Fruit fly (Drosophila melanogaster): ENCODE results near the gene CG7860.

The CG7860 gene

dm6 chrX:15568983-15569370 is at the start of gene CG7860:
Gene CG7860 (plus strand): TSS chrX:15568993.
- TF ChIP-seq noc (tag; optimal IDR thresholded peaks at IDR 0.05), result no peak

- TF ChIP-seq noc (tag; optimal IDR thresholded peaks at IDR 0.05), result no peak
Measured at dm6 chrX:15522426-15523153, 46.2 kb upstream of the CG7860 start.

- TF ChIP-seq noc (tag; optimal IDR thresholded peaks at IDR 0.05), result peak; percentile 40
Measured at dm6 chrX:15529197-15529596, 39.6 kb upstream of the CG7860 start.

- TF ChIP-seq noc (tag; optimal IDR thresholded peaks at IDR 0.05), result no peak
Measured at dm6 chrX:15529958-15530357, 38.8 kb upstream of the CG7860 start.

dm6 chrX:15530369-15530768 is 38.4 kb upstream of the CG7860 start:
- TF ChIP-seq noc (tag; optimal IDR thresholded peaks at IDR 0.05), result peak; percentile 37

DNA sequence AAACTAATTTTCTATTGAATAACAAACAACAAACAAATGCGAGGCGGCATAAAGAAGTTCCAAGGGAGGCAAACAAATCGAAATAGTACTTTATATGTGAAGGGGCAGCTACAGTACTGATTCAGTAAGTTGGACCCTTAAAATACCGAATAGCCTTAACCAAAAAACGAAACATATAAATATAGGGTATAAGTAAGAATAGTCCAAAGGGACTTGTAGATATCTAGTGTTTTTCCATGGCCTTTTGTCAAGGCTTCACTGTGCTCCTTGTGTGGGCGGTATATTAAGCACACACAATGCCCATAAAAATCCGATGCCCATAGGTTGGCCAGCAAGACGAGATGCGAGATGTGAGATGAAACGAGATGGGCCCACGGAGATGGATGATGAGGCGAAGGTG is 36.7 kb upstream of the CG7860 start:
- no peak for TF ChIP-seq noc (tag; optimal IDR thresholded peaks at IDR 0.05)

- no peak for TF ChIP-seq noc (tag; optimal IDR thresholded peaks at IDR 0.05)
Measured at dm6 chrX:15539856-15540488, 28.8 kb upstream of the CG7860 start.

dm6 chrX:15543479-15544044 is 25.2 kb upstream of the CG7860 start:
- no peak for TF ChIP-seq noc (tag; optimal IDR thresholded peaks at IDR 0.05)

DNA sequence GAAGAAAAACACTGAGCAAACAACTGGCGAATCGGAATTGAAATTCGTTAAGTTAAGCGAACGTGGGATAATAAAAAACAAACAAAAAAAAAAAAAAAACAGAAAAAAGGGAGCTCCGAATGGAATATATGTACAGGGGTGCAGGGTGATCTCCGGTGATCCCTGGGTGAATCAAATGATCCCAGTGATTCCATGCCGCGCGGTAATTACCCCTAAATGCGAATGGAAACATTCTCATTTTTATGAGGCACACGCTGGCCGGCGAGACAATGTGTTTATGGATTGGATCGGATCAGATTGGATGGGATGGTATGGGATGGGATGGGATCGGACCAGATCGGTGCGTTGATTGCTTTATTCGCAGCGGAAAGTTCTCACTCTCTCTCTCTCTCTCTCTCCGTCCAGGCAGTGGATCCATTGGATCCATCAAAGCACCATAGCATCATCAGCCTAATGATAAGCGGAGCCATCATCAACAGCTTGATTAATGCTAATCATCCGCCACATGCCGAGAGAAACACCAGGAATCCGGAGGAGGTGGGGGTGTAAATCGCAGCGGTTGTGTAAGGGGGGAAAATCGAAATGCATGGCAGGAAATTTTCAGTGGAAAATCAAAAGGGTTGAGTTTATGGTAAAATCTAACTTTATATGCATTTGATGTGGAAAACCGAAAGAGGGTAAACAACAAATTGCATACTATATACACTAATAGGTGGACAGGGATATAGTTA is 23.2 kb upstream of the CG7860 start:
- TF ChIP-seq noc (tag; optimal IDR thresholded peaks at IDR 0.05), result no peak

DNA sequence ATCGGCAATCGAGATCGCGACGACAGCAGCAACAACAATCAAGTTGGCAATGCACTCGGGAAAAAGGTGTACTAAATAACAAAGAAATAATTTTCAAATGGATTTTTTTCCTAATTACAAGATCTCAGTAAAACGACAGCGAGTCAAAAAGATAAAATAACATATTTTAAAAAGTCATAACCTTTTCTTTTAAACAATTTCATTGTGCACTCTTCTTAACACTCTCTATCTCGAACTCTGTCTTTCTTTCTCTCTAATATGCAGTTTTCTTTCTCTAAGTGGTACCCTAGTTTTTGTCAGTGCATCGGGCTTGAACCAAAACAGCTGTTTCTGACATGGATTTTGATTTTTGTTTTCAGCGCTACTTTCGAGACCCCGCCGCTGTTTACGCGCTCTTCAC is 19.7 kb upstream of the CG7860 start:
- peak; percentile 65 for TF ChIP-seq noc (tag; optimal IDR thresholded peaks at IDR 0.05)

DNA sequence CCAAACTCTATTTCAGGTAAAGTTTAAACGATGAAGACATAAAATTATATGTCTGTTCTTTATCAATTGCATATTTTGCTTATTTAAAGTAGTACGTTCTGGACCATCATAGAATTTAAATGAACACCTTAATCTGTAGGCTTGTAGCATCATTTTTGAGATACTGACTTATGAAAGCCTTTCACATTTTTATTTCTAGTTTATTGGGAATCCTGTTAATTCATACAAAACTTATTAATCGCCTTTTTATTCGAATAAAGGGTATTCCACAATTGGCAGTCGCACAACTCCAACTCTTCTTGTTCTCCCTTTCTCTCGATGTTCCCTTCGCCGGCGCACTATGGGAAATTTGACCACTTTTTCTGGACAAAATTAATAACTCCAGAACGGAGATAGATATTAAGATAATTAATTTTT is 16.3 kb upstream of the CG7860 start:
- no peak for TF ChIP-seq noc (tag; optimal IDR thresholded peaks at IDR 0.05)

DNA sequence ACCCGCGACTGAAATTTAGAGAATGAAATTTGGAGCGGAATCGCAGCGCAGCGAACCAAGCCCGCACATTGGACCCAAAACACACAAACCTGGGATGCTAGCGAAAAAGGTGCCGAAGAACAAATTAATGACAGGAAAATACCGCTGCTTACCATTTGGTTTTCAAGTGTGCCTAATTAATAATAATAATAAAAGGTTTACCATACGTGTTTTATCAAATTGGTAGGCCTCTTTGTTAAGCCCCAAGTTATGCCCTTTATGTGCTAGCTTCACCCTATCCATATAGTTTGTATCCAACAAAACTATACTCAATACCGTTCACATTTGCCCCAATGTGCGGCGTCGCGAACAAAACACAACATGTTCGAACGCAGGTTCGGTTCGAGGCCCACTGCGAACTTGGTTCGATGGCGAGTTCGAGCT is 14.5 kb upstream of the CG7860 start, which contains the start of gene Ac13E:
TSS of gene Ac13E (minus strand) at position 23 of the 423 bp plus-strand sequence.
- TF ChIP-seq noc (tag; optimal IDR thresholded peaks at IDR 0.05), result peak; percentile 79

DNA sequence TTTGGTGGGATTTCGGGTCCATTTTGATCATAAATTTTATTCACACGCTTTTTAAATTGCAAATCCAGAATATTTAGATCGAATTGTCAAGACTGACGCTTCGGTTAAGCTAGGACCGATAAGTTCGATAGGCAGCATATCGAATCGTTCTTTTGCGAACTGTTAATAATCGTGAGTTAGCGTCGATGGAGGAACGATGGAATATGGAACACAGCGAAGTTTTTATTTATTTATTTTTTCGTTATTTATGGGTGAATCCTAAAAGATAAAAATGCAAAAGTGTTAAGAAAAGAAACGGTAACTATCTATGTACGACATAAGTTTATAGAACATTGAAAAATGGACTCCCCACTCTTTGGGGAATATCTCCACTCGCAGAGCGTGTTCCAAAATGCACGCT is 12.8 kb upstream of the CG7860 start, which contains the start of gene CG42300:
TSS of gene CG42300 (minus strand) at position 101 of the 400 bp plus-strand sequence.
- TF ChIP-seq noc (tag; optimal IDR thresholded peaks at IDR 0.05), result no peak

- peak; percentile 11 for TF ChIP-seq noc (tag; optimal IDR thresholded peaks at IDR 0.05)
Measured at dm6 chrX:15568353-15568982, 325 bp upstream of the CG7860 start.

- no peak for TF ChIP-seq noc (tag; optimal IDR thresholded peaks at IDR 0.05)
Measured at dm6 chrX:15571939-15572338, 3.1 kb downstream of the CG7860 start, which contains the start of gene CG15643. Gene CG15643 (minus strand): TSS chrX:15572149.

DNA sequence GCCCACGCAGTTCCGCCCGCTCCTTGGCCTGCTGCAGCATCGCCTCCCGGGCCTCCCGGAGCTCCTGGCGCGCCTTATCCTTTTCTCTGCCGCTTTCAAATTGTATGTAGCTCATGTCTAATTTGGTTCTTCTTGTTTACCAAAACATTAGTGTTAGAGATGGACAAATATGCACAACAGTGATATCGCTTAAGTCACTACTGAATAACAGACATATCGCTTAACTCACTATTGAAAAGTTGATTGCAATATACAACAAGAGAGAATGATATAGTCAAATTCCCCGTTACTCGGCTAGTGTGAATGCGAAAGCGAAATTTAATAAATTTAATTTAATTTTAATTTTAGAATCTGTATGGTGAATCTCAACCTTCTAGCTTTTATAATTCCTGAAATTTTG is 5.6 kb downstream of the CG7860 start, which contains the start of gene CG9213:
TSS of gene CG9213 (minus strand) at position 152 of the 400 bp plus-strand sequence.
- TF ChIP-seq noc (tag; optimal IDR thresholded peaks at IDR 0.05), result no peak
